Worm (Caenorhabditis elegans) whole organism, midembryonic: ENCODE data around the gene tbck-1.

Experiments
- T22C8.4 ChIP-seq: fragments of 200-800 bp; sonication (Bioruptor generic); IDR thresholded peaks from 2 replicates; pipeline ENCODE4 v1.3.6; 2022; ENCODE audit warnings: missing genetic modification characterization, missing compliant biosample characterization
- cog-1 ChIP-seq: sonication (generic microtip); optimal IDR thresholded peaks from 2 replicates; lab custom pipeline; 2016; ENCODE audit warnings: missing genetic modification characterization, missing compliant biosample characterization
- flt-1 ChIP-seq: fragments of 200-800 bp; sonication (Bioruptor generic); IDR thresholded peaks from 2 replicates; pipeline ENCODE4 v1.3.6; 2022; ENCODE audit warnings: missing genetic modification characterization, missing compliant biosample characterization
- klf-2 ChIP-seq: fragments of 200-800 bp; sonication (Bioruptor generic); conservative IDR thresholded peaks from 2 replicates; pipeline ENCODE4 v1.3.6; 2022; ENCODE audit warnings: missing genetic modification reagents, missing genetic modification characterization, missing compliant biosample characterization
- med-1 ChIP-seq: sonication (generic microtip); optimal IDR thresholded peaks from 2 replicates; lab custom pipeline; 2017; ENCODE audit warnings: missing genetic modification characterization, mild to moderate bottlenecking, missing compliant biosample characterization, antibody characterized with exemption, missing genetic modification reagents; ENCODE audit not compliant: insufficient read depth
- ref-1 ChIP-seq: fragments of 200-800 bp; sonication (Bioruptor generic); conservative IDR thresholded peaks from 2 replicates; pipeline ENCODE4 v1.3.6; 2022; ENCODE audit warnings: missing genetic modification reagents, missing genetic modification characterization, missing compliant biosample characterization
- tab-1 ChIP-seq: fragments of 200-800 bp; sonication (Bioruptor generic); IDR thresholded peaks from 2 replicates; pipeline ENCODE4 v1.3.6; 2022; ENCODE audit warnings: missing genetic modification characterization, missing compliant biosample characterization
- ztf-23 ChIP-seq: fragments of 200-800 bp; sonication (Bioruptor generic); IDR thresholded peaks from 2 replicates; pipeline ENCODE4 v1.3.6; 2022; ENCODE audit warnings: missing genetic modification reagents, missing genetic modification characterization, missing compliant biosample characterization
- ztf-29 ChIP-seq: fragments of 200-800 bp; sonication (Bioruptor generic); IDR thresholded peaks from 2 replicates; pipeline ENCODE4 v1.3.6; 2022; ENCODE audit warnings: missing genetic modification reagents, missing genetic modification characterization, missing compliant biosample characterization

The tbck-1 gene

ce11 chrII:4879629-4880028 is 51.3 kb downstream of the tbck-1 start, which contains the start of gene gst-6:
Gene gst-6, plus strand, starts transcription at chrII:4879891.
- TF ChIP-seq cog-1 (no peak), ztf-29 (GFP tag; lab: Robert Waterston, UW) (no peak), ztf-23 (GFP tag; lab: Robert Waterston, UW) (no peak), tab-1 (GFP tag; lab: Robert Waterston, UW) (no peak), klf-2 (no peak), ref-1 (GFP tag; lab: Robert Waterston, UW) (no peak), T22C8.4 (no peak), med-1 (GFP tag; lab: Kevin White, UChicago) (no peak), flt-1 (GFP tag; lab: Robert Waterston, UW) (no peak)

ce11 chrII:4881727-4882126 is 53.4 kb downstream of the tbck-1 start, which contains the start of gene gst-7:
Gene gst-7, plus strand, starts transcription at chrII:4882062.
- no peak for TF ChIP-seq med-1 (GFP tag; lab: Kevin White, UChicago)
